Worm (Caenorhabditis elegans) whole organism, young adult: ENCODE measurements around the gene cng-3.

Experiments
- B0336.3 ChIP-seq: fragments of 200-800 bp; sonication (Bioruptor generic); IDR thresholded peaks from 2 replicates; pipeline ENCODE4 v1.3.6; 2022; ENCODE audit warnings: missing genetic modification characterization, missing compliant biosample characterization
- F23B12.7 ChIP-seq: sonication (generic microtip); optimal IDR thresholded peaks from 2 replicates; lab custom pipeline; 2017; ENCODE audit warnings: missing genetic modification characterization, mild to moderate bottlenecking, missing compliant biosample characterization, antibody characterized with exemption, moderate library complexity; ENCODE audit not compliant: insufficient read depth
- F49E8.2 ChIP-seq: sonication (generic microtip); optimal IDR thresholded peaks from 3 replicates; lab custom pipeline; 2017; ENCODE audit warnings: missing genetic modification characterization, mild to moderate bottlenecking, missing compliant biosample characterization, antibody characterized with exemption, moderate library complexity; ENCODE audit not compliant: insufficient read depth
- F57A8.1 ChIP-seq: fragments of 200-800 bp; sonication (Bioruptor generic); optimal IDR thresholded peaks from 2 replicates; lab custom pipeline; 2018; ENCODE audit warnings: mild to moderate bottlenecking, missing genetic modification characterization, moderate library complexity, missing compliant biosample characterization
- T07F8.4 ChIP-seq: sonication (generic microtip); optimal IDR thresholded peaks from 2 replicates; lab custom pipeline; 2016; ENCODE audit warnings: mild to moderate bottlenecking, missing genetic modification characterization, moderate library complexity, missing compliant biosample characterization
- Y53G8AR.9 ChIP-seq: fragments of 200-800 bp; sonication (Bioruptor generic); conservative IDR thresholded peaks from 2 replicates; pipeline ENCODE4 v1.3.6; 2022; ENCODE audit warnings: missing genetic modification reagents, missing genetic modification characterization, missing compliant biosample characterization
- Y79H2A.3 ChIP-seq: fragments of 200-800 bp; sonication (Bioruptor generic); conservative IDR thresholded peaks from 2 replicates; pipeline ENCODE4 v1.3.6; 2022; ENCODE audit warnings: missing genetic modification reagents, missing genetic modification characterization, missing compliant biosample characterization
- Y95B8A.8 ChIP-seq: fragments of 200-800 bp; sonication (Bioruptor generic); IDR thresholded peaks from 2 replicates; pipeline ENCODE4 v1.3.6; 2022; ENCODE audit warnings: missing genetic modification reagents, missing genetic modification characterization, missing compliant biosample characterization
- ZK185.1 ChIP-seq: sonication (generic microtip); optimal IDR thresholded peaks from 2 replicates; lab custom pipeline; 2016; ENCODE audit warnings: mild to moderate bottlenecking, missing genetic modification characterization, missing compliant biosample characterization; ENCODE audit not compliant: poor library complexity, severe bottlenecking
- akir-1 ChIP-seq: fragments of 200-800 bp; sonication (Bioruptor generic); optimal IDR thresholded peaks from 2 replicates; lab custom pipeline; 2018; ENCODE audit warnings: mild to moderate bottlenecking, missing genetic modification characterization, moderate library complexity, missing compliant biosample characterization
- aptf-2 ChIP-seq: fragments of 200-800 bp; sonication (Bioruptor generic); conservative IDR thresholded peaks from 2 replicates; pipeline ENCODE4 v1.3.6; 2022; ENCODE audit warnings: missing genetic modification reagents, missing genetic modification characterization, missing compliant biosample characterization
- athp-1 ChIP-seq: sonication (generic microtip); optimal IDR thresholded peaks from 2 replicates; lab custom pipeline; 2017; ENCODE audit warnings: mild to moderate bottlenecking, missing genetic modification characterization, missing compliant biosample characterization
- cebp-1 ChIP-seq, 2 experiments: fragments of 200-800 bp in 1 of 2; sonication (Bioruptor generic) in 1 of 2; sonication (generic microtip) in 1 of 2; IDR thresholded peaks in 1 of 2; optimal IDR thresholded peaks in 1 of 2; 2 replicates each; pipeline versions ENCODE4 v1.3.6 to Lab custom; 2017 to 2022; ENCODE audit warnings: missing compliant biosample characterization in 2 of 2, missing genetic modification characterization in 2 of 2, mild to moderate bottlenecking in 1 of 2, missing genetic modification reagents in 1 of 2, moderate library complexity in 1 of 2
- ceh-100 ChIP-seq: fragments of 200-800 bp; sonication (Bioruptor generic); IDR thresholded peaks from 2 replicates; pipeline ENCODE4 v1.3.6; 2022; ENCODE audit warnings: missing genetic modification reagents, missing genetic modification characterization, missing compliant biosample characterization
- ceh-91 ChIP-seq: fragments of 200-800 bp; sonication (Bioruptor generic); IDR thresholded peaks from 2 replicates; pipeline ENCODE4 v1.3.6; 2022; ENCODE audit warnings: missing genetic modification reagents, missing genetic modification characterization, missing compliant biosample characterization
- dox-1 ChIP-seq: fragments of 200-800 bp; sonication (Bioruptor generic); IDR thresholded peaks from 2 replicates; pipeline ENCODE4 v1.3.6; 2022; ENCODE audit warnings: missing genetic modification reagents, missing genetic modification characterization, missing compliant biosample characterization
- efl-1 ChIP-seq: fragments of 150-350 bp; optimal IDR thresholded peaks from 2 replicates; lab custom pipeline; 2014; ENCODE audit warnings: missing biosample characterization, missing genetic modification reagents, missing genetic modification characterization
- egl-18 ChIP-seq: fragments of 200-800 bp; sonication (Bioruptor generic); IDR thresholded peaks from 2 replicates; pipeline ENCODE4 v1.3.6; 2022; ENCODE audit warnings: missing genetic modification reagents, missing genetic modification characterization, missing compliant biosample characterization
- ets-4 ChIP-seq: fragments of 200-800 bp; sonication (Bioruptor generic); optimal IDR thresholded peaks from 2 replicates; lab custom pipeline; 2018; ENCODE audit warnings: mild to moderate bottlenecking, missing genetic modification characterization, missing compliant biosample characterization
- gei-17 ChIP-seq: fragments of 200-800 bp; sonication (Bioruptor generic); optimal IDR thresholded peaks from 2 replicates; lab custom pipeline; 2018; ENCODE audit warnings: mild to moderate bottlenecking, missing genetic modification characterization, missing compliant biosample characterization
- hsf-1 ChIP-seq: fragments of 200-800 bp; sonication (Bioruptor generic); IDR thresholded peaks from 2 replicates; pipeline ENCODE4 v1.3.6; 2022; ENCODE audit warnings: missing genetic modification reagents, missing genetic modification characterization, missing compliant biosample characterization
- let-526 ChIP-seq: fragments of 200-800 bp; sonication (Bioruptor generic); IDR thresholded peaks from 2 replicates; pipeline ENCODE4 v1.3.6; 2022; ENCODE audit warnings: missing genetic modification reagents, missing genetic modification characterization, missing compliant biosample characterization
- let-607 ChIP-seq, 2 experiments: fragments of 200-800 bp in 1 of 2; sonication (Bioruptor generic) in 1 of 2; sonication (generic microtip) in 1 of 2; optimal IDR thresholded peaks; 2 replicates each; lab custom pipeline; 2016 to 2018; ENCODE audit warnings: mild to moderate bottlenecking in 2 of 2, missing compliant biosample characterization in 2 of 2, missing genetic modification characterization in 2 of 2, moderate library complexity in 2 of 2, missing genotype in 1 of 2
- lin-35 ChIP-seq, 3 experiments: fragments of 150-350 bp in 2 of 3; sonication (generic microtip) in 1 of 3; optimal IDR thresholded peaks; 2 replicates each; lab custom pipeline; 2014 to 2018; ENCODE audit warnings: missing biosample characterization in 3 of 3, missing genetic modification characterization in 3 of 3, missing genetic modification reagents in 3 of 3
- lsl-1 ChIP-seq: fragments of 200-800 bp; sonication (Bioruptor generic); optimal IDR thresholded peaks from 2 replicates; lab custom pipeline; 2018; ENCODE audit warnings: mild to moderate bottlenecking, missing genetic modification characterization, moderate library complexity, missing compliant biosample characterization
- madf-3 ChIP-seq: fragments of 200-800 bp; sonication (Bioruptor generic); IDR thresholded peaks from 2 replicates; pipeline ENCODE4 v1.3.6; 2022; ENCODE audit warnings: missing genetic modification reagents, missing genetic modification characterization, missing compliant biosample characterization
- madf-6 ChIP-seq: fragments of 200-800 bp; sonication (Bioruptor generic); IDR thresholded peaks from 2 replicates; pipeline ENCODE4 v1.3.6; 2022; ENCODE audit warnings: missing genetic modification reagents, missing genetic modification characterization, missing compliant biosample characterization
- madf-8 ChIP-seq: fragments of 200-800 bp; sonication (Bioruptor generic); conservative IDR thresholded peaks from 2 replicates; pipeline ENCODE4 v1.3.6; 2022; ENCODE audit warnings: missing genetic modification reagents, missing genetic modification characterization, missing compliant biosample characterization
- nhr-90 ChIP-seq: sonication (generic microtip); optimal IDR thresholded peaks from 2 replicates; lab custom pipeline; 2016; ENCODE audit warnings: missing genotype, mild to moderate bottlenecking, missing genetic modification characterization, missing compliant biosample characterization
- pbrm-1 ChIP-seq: fragments of 200-800 bp; sonication (Bioruptor generic); IDR thresholded peaks from 2 replicates; pipeline ENCODE4 v1.3.6; 2022; ENCODE audit warnings: missing genetic modification reagents, missing genetic modification characterization, missing compliant biosample characterization
- snpc-1.1 ChIP-seq: sonication (generic microtip); optimal IDR thresholded peaks from 2 replicates; lab custom pipeline; 2017; ENCODE audit warnings: missing genetic modification characterization, mild to moderate bottlenecking, missing compliant biosample characterization, antibody characterized with exemption, moderate library complexity, missing genotype, missing genetic modification reagents; ENCODE audit not compliant: insufficient read depth
- snpc-1.3 ChIP-seq: sonication (generic microtip); optimal IDR thresholded peaks from 2 replicates; lab custom pipeline; 2017; ENCODE audit warnings: missing genetic modification characterization, mild to moderate bottlenecking, missing compliant biosample characterization, antibody characterized with exemption, moderate library complexity, missing genotype, missing genetic modification reagents; ENCODE audit not compliant: insufficient read depth
- snpc-3.4 ChIP-seq: sonication (generic microtip); optimal IDR thresholded peaks from 2 replicates; lab custom pipeline; 2017; ENCODE audit warnings: missing genetic modification characterization, mild to moderate bottlenecking, missing compliant biosample characterization, antibody characterized with exemption, moderate library complexity, missing genotype, missing genetic modification reagents
- snpc-4 ChIP-seq, 5 experiments: fragments of 150-350 bp in 1 of 5; sonication (generic microtip) in 4 of 5; optimal IDR thresholded peaks; 2 replicates each; lab custom pipeline; 2014 to 2018; ENCODE audit warnings: missing genetic modification characterization in 5 of 5, missing biosample characterization in 3 of 5, antibody characterized with exemption in 2 of 5, mild to moderate bottlenecking in 2 of 5, missing compliant biosample characterization in 2 of 5, missing genotype in 2 of 5, moderate library complexity in 2 of 5, missing genetic modification reagents in 1 of 5
- tbp1 ChIP-seq: fragments of 200-800 bp; sonication (Bioruptor generic); optimal IDR thresholded peaks from 2 replicates; lab custom pipeline; 2018; ENCODE audit warnings: mild to moderate bottlenecking, missing genetic modification characterization, missing compliant biosample characterization
- tbx-9 ChIP-seq: sonication (generic microtip); optimal IDR thresholded peaks from 2 replicates; lab custom pipeline; 2016; ENCODE audit warnings: borderline replicate concordance, missing genetic modification characterization, inconsistent platforms, missing compliant biosample characterization
- tlf-1 ChIP-seq: fragments of 200-800 bp; sonication (Bioruptor generic); optimal IDR thresholded peaks from 2 replicates; lab custom pipeline; 2018; ENCODE audit warnings: mild to moderate bottlenecking, missing genetic modification characterization, missing compliant biosample characterization
- xnd-1 ChIP-seq: sonication (generic microtip); optimal IDR thresholded peaks from 2 replicates; lab custom pipeline; 2016; ENCODE audit warnings: missing genotype, missing genetic modification reagents, missing genetic modification characterization, missing compliant biosample characterization
- ztf-25 ChIP-seq: fragments of 200-800 bp; sonication (Bioruptor generic); IDR thresholded peaks from 2 replicates; pipeline ENCODE4 v1.3.6; 2022; ENCODE audit warnings: missing genetic modification reagents, missing genetic modification characterization, missing compliant biosample characterization
- ztf-3 ChIP-seq: fragments of 200-800 bp; sonication (Bioruptor generic); optimal IDR thresholded peaks from 2 replicates; lab custom pipeline; 2018; ENCODE audit warnings: mild to moderate bottlenecking, missing genetic modification characterization, missing compliant biosample characterization

Gene cng-3

ce11 chrIV:9513360-9513777 is 32.5 kb upstream of the cng-3 start (continued):
- TF ChIP-seq snpc-1.1 (tag; lab: Kevin White, UChicago) (peak; percentile 86), lin-35 (GFP tag; optimal IDR thresholded peaks at IDR 0.05; lab: Kevin White, UChicago) (peak in 1 of 3 experiments; percentile 8), efl-1 (peak; percentile 26), cebp-1 (GFP tag; IDR thresholded peaks at IDR 0.05; lab: Robert Waterston, UW) (no peak), cebp-1 (tag; optimal IDR thresholded peaks at IDR 0.05; lab: Kevin White, UChicago) (peak; percentile 67), snpc-1.3 (tag; lab: Kevin White, UChicago) (peak; percentile 58)

ce11 chrIV:9512836-9513235 is 32.0 kb upstream of the cng-3 start, which contains the start of gene C33A12.3:
TSS of gene C33A12.3 (minus strand) at chrIV:9513002.
- TF ChIP-seq Y95B8A.8 (no peak), Y79H2A.3 (GFP tag; lab: Robert Waterston, UW) (no peak), F23B12.7 (tag; lab: Kevin White, UChicago) (no peak), snpc-3.4 (no peak), tbx-9 (tag; lab: Kevin White, UChicago) (no peak), xnd-1 (no peak), let-526 (GFP tag; lab: Robert Waterston, UW) (no peak), akir-1 (no peak), hsf-1 (GFP tag; lab: Robert Waterston, UW) (no peak), ztf-25 (GFP tag; lab: Robert Waterston, UW) (no peak), ets-4 (GFP tag; lab: Kevin White, UChicago) (no peak), F49E8.2 (tag; lab: Kevin White, UChicago) (no peak), madf-6 (GFP tag; lab: Robert Waterston, UW) (no peak), madf-8 (GFP tag; lab: Robert Waterston, UW) (no peak), gei-17 (GFP tag; lab: Kevin White, UChicago) (no peak), T07F8.4 (no peak)

ce11 chrIV:9511640-9512039 is 30.8 kb upstream of the cng-3 start:
- TF ChIP-seq ZK185.1, result no peak
- peak; percentile 3 for TF ChIP-seq F23B12.7 (tag; lab: Kevin White, UChicago)
- TF ChIP-seq dox-1 (GFP tag; lab: Robert Waterston, UW), result 0 out of 2 replicates have a peak, but pooled peaks have one; percentile 10
- TF ChIP-seq snpc-4 (GFP tag; optimal IDR thresholded peaks at IDR 0.05; lab: Kevin White, UChicago), result peak; percentile 87
- peak in 3 of 4 experiments; percentile 93 to 97 (median 96) for TF ChIP-seq snpc-4 (tag; optimal IDR thresholded peaks at IDR 0.05; lab: Kevin White, UChicago)
- no peak for TF ChIP-seq tlf-1
- TF ChIP-seq egl-18 (GFP tag; lab: Robert Waterston, UW), result no peak
- TF ChIP-seq madf-3 (GFP tag; lab: Robert Waterston, UW), result no peak
- TF ChIP-seq snpc-1.3 (tag; lab: Kevin White, UChicago), result peak; percentile 19
- TF ChIP-seq athp-1 (tag; lab: Kevin White, UChicago), result no peak
- TF ChIP-seq ztf-3, result no peak
- no peak for TF ChIP-seq ceh-100
- TF ChIP-seq lsl-1 (GFP tag; lab: Kevin White, UChicago), result peak; percentile 21
- TF ChIP-seq aptf-2 (GFP tag; lab: Robert Waterston, UW), result no peak
- TF ChIP-seq snpc-3.4, result peak; percentile 93
- no peak for TF ChIP-seq Y53G8AR.9 (GFP tag; lab: Robert Waterston, UW)
- TF ChIP-seq madf-8 (GFP tag; lab: Robert Waterston, UW), result 0 out of 2 replicates have a peak, but pooled peaks have one; percentile 3
- TF ChIP-seq ceh-91 (GFP tag; lab: Robert Waterston, UW), result no peak
- TF ChIP-seq tbp1 (GFP tag; lab: Kevin White, UChicago), result peak; percentile 47
- TF ChIP-seq nhr-90 (tag; lab: Kevin White, UChicago), result no peak
- TF ChIP-seq F57A8.1, result no peak
- peak; percentile 4; the same call in 1 of the 2 replicates for TF ChIP-seq pbrm-1 (GFP tag; lab: Robert Waterston, UW)
- no peak for TF ChIP-seq let-607 (tag; optimal IDR thresholded peaks at IDR 0.05; lab: Kevin White, UChicago)
- peak; percentile 96 for TF ChIP-seq snpc-1.1 (tag; lab: Kevin White, UChicago)
- peak; percentile 53; the same call in 1 of the 2 replicates for TF ChIP-seq B0336.3 (GFP tag; lab: Robert Waterston, UW)
- TF ChIP-seq, all 124 proteins: peak for 11
